Worm (Caenorhabditis elegans) whole organism, L2 larva: ENCODE results near the gene Y38E10A.9.

Experiments used
- ZK546.5 ChIP-seq: sonication (generic microtip); optimal IDR thresholded peaks from 2 replicates; lab custom pipeline; 2017; ENCODE audit warnings: missing biosample characterization, missing genetic modification characterization
- egl-27 ChIP-seq: sonication (generic microtip); optimal IDR thresholded peaks from 3 replicates; lab custom pipeline; 2017; ENCODE audit warnings: missing biosample characterization, missing genetic modification reagents, missing genetic modification characterization
- ztf-11 ChIP-seq: sonication (generic microtip); optimal IDR thresholded peaks from 2 replicates; lab custom pipeline; 2017; ENCODE audit warnings: missing biosample characterization, missing genetic modification characterization

ce11 chrII:12636602-12637001, 27.8 kb downstream of the Y38E10A.9 start, which contains the start of gene nhr-234:
- TF ChIP-seq ztf-11 (no peak), egl-27 (tag; lab: Kevin White, UChicago) (no peak), ZK546.5 (tag; lab: Kevin White, UChicago) (no peak)
